Worm (Caenorhabditis elegans) whole organism, late embryonic: ENCODE results near the gene F31D4.5.

Source experiments
- C08G9.2 ChIP-seq: sonication (generic microtip); optimal IDR thresholded peaks from 2 replicates; lab custom pipeline; 2016; ENCODE audit warnings: mild to moderate bottlenecking, missing genetic modification characterization, moderate library complexity, missing compliant biosample characterization
- C38D4.7 ChIP-seq: fragments of 200-800 bp; sonication (Bioruptor generic); optimal IDR thresholded peaks from 2 replicates; lab custom pipeline; 2018; ENCODE audit warnings: mild to moderate bottlenecking, missing genetic modification characterization, moderate library complexity, missing compliant biosample characterization
- F13H6.1 ChIP-seq: sonication (generic microtip); optimal IDR thresholded peaks from 2 replicates; lab custom pipeline; 2016; ENCODE audit warnings: missing genetic modification characterization, missing compliant biosample characterization
- K02D7.2 ChIP-seq: sonication (generic microtip); optimal IDR thresholded peaks from 2 replicates; lab custom pipeline; 2017; ENCODE audit warnings: mild to moderate bottlenecking, missing genetic modification characterization, missing compliant biosample characterization
- T23F11.4 ChIP-seq: fragments of 200-800 bp; sonication (Bioruptor generic); optimal IDR thresholded peaks from 2 replicates; lab custom pipeline; 2018; ENCODE audit warnings: mild to moderate bottlenecking, missing genetic modification characterization, missing compliant biosample characterization
- Y22D7AL.16 ChIP-seq: sonication (generic microtip); optimal IDR thresholded peaks from 2 replicates; lab custom pipeline; 2016; ENCODE audit warnings: missing genetic modification characterization, missing compliant biosample characterization
- ahr-1 ChIP-seq: sonication (generic microtip); optimal IDR thresholded peaks from 2 replicates; lab custom pipeline; 2016; ENCODE audit warnings: missing genetic modification characterization, missing compliant biosample characterization
- ceh-14 ChIP-seq: sonication (generic microtip); optimal IDR thresholded peaks from 2 replicates; lab custom pipeline; 2016; ENCODE audit warnings: missing genotype, missing genetic modification characterization, missing compliant biosample characterization
- ceh-18 ChIP-seq: sonication (generic microtip); optimal IDR thresholded peaks from 2 replicates; lab custom pipeline; 2016; ENCODE audit warnings: missing genetic modification characterization, missing compliant biosample characterization
- ceh-22 ChIP-seq: sonication (generic microtip); optimal IDR thresholded peaks from 2 replicates; lab custom pipeline; 2017; ENCODE audit warnings: missing biosample characterization, missing genetic modification characterization
- ceh-24 ChIP-seq: sonication (generic microtip); optimal IDR thresholded peaks from 2 replicates; lab custom pipeline; 2016; ENCODE audit warnings: mild to moderate bottlenecking, missing genetic modification characterization, missing compliant biosample characterization
- ceh-31 ChIP-seq: sonication (generic microtip); optimal IDR thresholded peaks from 2 replicates; lab custom pipeline; 2016; ENCODE audit warnings: missing genetic modification characterization, missing compliant biosample characterization
- ceh-45 ChIP-seq: fragments of 200-800 bp; sonication (Bioruptor generic); IDR thresholded peaks from 2 replicates; pipeline ENCODE4 v1.3.6; 2022; ENCODE audit warnings: missing genetic modification reagents, missing genetic modification characterization, missing compliant biosample characterization
- ceh-48 ChIP-seq: sonication (generic microtip); optimal IDR thresholded peaks from 2 replicates; lab custom pipeline; 2016; ENCODE audit warnings: missing genetic modification characterization, inconsistent platforms, missing compliant biosample characterization
- ceh-9 ChIP-seq: sonication (generic microtip); optimal IDR thresholded peaks from 2 replicates; lab custom pipeline; 2016; ENCODE audit warnings: mild to moderate bottlenecking, missing genetic modification characterization, inconsistent platforms, missing compliant biosample characterization
- dve-1 ChIP-seq: sonication (generic microtip); optimal IDR thresholded peaks from 2 replicates; lab custom pipeline; 2017; ENCODE audit warnings: antibody characterized with exemption, mild to moderate bottlenecking, missing genetic modification characterization, missing compliant biosample characterization
- elt-2 ChIP-seq: sonication (generic microtip); optimal IDR thresholded peaks from 2 replicates; lab custom pipeline; 2016; ENCODE audit warnings: missing genetic modification reagents, missing genetic modification characterization, missing compliant biosample characterization
- ets-4 ChIP-seq: sonication (generic microtip); optimal IDR thresholded peaks from 2 replicates; lab custom pipeline; 2016; ENCODE audit warnings: missing genetic modification characterization, missing compliant biosample characterization
- fkh-6 ChIP-seq: sonication (generic microtip); optimal IDR thresholded peaks from 2 replicates; lab custom pipeline; 2016; ENCODE audit warnings: missing genetic modification characterization, missing compliant biosample characterization
- gmeb-2 ChIP-seq: sonication (generic microtip); optimal IDR thresholded peaks from 2 replicates; lab custom pipeline; 2016; ENCODE audit warnings: missing genetic modification characterization, inconsistent platforms, missing compliant biosample characterization
- hlh-13 ChIP-seq: fragments of 200-800 bp; sonication (Bioruptor generic); optimal IDR thresholded peaks from 2 replicates; lab custom pipeline; 2018; ENCODE audit warnings: mild to moderate bottlenecking, missing genetic modification characterization, missing compliant biosample characterization
- hlh-30 ChIP-seq: sonication (generic microtip); optimal IDR thresholded peaks from 2 replicates; lab custom pipeline; 2017; ENCODE audit warnings: antibody characterized with exemption, missing genetic modification characterization, missing compliant biosample characterization; ENCODE audit not compliant: insufficient read depth
- hlh-6 ChIP-seq: sonication (generic microtip); optimal IDR thresholded peaks from 2 replicates; lab custom pipeline; 2016; ENCODE audit warnings: missing genotype, missing genetic modification characterization, missing compliant biosample characterization
- hlh-8 ChIP-seq: sonication (generic microtip); optimal IDR thresholded peaks from 2 replicates; lab custom pipeline; 2016; ENCODE audit warnings: missing genotype, missing genetic modification characterization, missing compliant biosample characterization
- lim-6 ChIP-seq: sonication (generic microtip); optimal IDR thresholded peaks from 2 replicates; lab custom pipeline; 2016; ENCODE audit warnings: missing genetic modification characterization, missing compliant biosample characterization
- madf-2 ChIP-seq: sonication (generic microtip); optimal IDR thresholded peaks from 2 replicates; lab custom pipeline; 2017; ENCODE audit warnings: missing genetic modification characterization, missing compliant biosample characterization
- nfya-1 ChIP-seq: sonication (generic microtip); optimal IDR thresholded peaks from 2 replicates; lab custom pipeline; 2017; ENCODE audit warnings: missing genetic modification characterization, mild to moderate bottlenecking, missing compliant biosample characterization, antibody characterized with exemption, moderate library complexity
- nhr-232 ChIP-seq: sonication (generic microtip); optimal IDR thresholded peaks from 2 replicates; lab custom pipeline; 2016; ENCODE audit warnings: missing genetic modification characterization, missing compliant biosample characterization
- npax-4 ChIP-seq: sonication (generic microtip); optimal IDR thresholded peaks from 2 replicates; lab custom pipeline; 2016; ENCODE audit warnings: missing genetic modification characterization, missing compliant biosample characterization
- pat-9 ChIP-seq: fragments of 200-800 bp; sonication (Bioruptor generic); optimal IDR thresholded peaks from 2 replicates; lab custom pipeline; 2018; ENCODE audit warnings: mild to moderate bottlenecking, missing genetic modification characterization, moderate library complexity, missing compliant biosample characterization
- pax-1 ChIP-seq: fragments of 150-350 bp; optimal IDR thresholded peaks from 2 replicates; lab custom pipeline; 2014; ENCODE audit warnings: missing biosample characterization, missing genetic modification characterization
- pha-2 ChIP-seq: sonication (generic microtip); optimal IDR thresholded peaks from 2 replicates; lab custom pipeline; 2017; ENCODE audit warnings: mild to moderate bottlenecking, missing genetic modification characterization, missing compliant biosample characterization
- pha-4 ChIP-seq: fragments of 150-350 bp; optimal IDR thresholded peaks from 2 replicates; lab custom pipeline; 2018; ENCODE audit warnings: missing biosample characterization, missing genetic modification reagents, missing genetic modification characterization
- ref-2 ChIP-seq: sonication (generic microtip); optimal IDR thresholded peaks from 2 replicates; lab custom pipeline; 2016; ENCODE audit warnings: missing genetic modification characterization, missing compliant biosample characterization
- rnt-1 ChIP-seq: sonication (generic microtip); optimal IDR thresholded peaks from 2 replicates; lab custom pipeline; 2016; ENCODE audit warnings: missing genetic modification characterization, missing compliant biosample characterization
- sox-4 ChIP-seq: sonication (generic microtip); optimal IDR thresholded peaks from 2 replicates; lab custom pipeline; 2017; ENCODE audit warnings: mild to moderate bottlenecking, missing genetic modification characterization, inconsistent platforms, missing compliant biosample characterization
- syd-9 ChIP-seq: sonication (generic microtip); optimal IDR thresholded peaks from 2 replicates; lab custom pipeline; 2016; ENCODE audit warnings: mild to moderate bottlenecking, missing genetic modification characterization, moderate library complexity, missing compliant biosample characterization
- tbx-2 ChIP-seq: sonication (generic microtip); optimal IDR thresholded peaks from 2 replicates; lab custom pipeline; 2016; ENCODE audit warnings: missing genetic modification characterization, missing compliant biosample characterization
- ttx-3 ChIP-seq: sonication (generic microtip); optimal IDR thresholded peaks from 2 replicates; lab custom pipeline; 2016; ENCODE audit warnings: missing genetic modification reagents, missing genetic modification characterization, missing compliant biosample characterization
- unc-42 ChIP-seq: sonication (generic microtip); optimal IDR thresholded peaks from 2 replicates; lab custom pipeline; 2016; ENCODE audit warnings: missing genotype, missing genetic modification characterization, missing compliant biosample characterization
- unc-55 ChIP-seq: sonication (generic microtip); optimal IDR thresholded peaks from 2 replicates; lab custom pipeline; 2017; ENCODE audit warnings: missing biosample characterization, missing genetic modification reagents, missing genetic modification characterization
- unc-86 ChIP-seq: sonication (generic microtip); optimal IDR thresholded peaks from 2 replicates; lab custom pipeline; 2016; ENCODE audit warnings: missing genetic modification characterization, missing compliant biosample characterization
- ztf-16 ChIP-seq: sonication (generic microtip); optimal IDR thresholded peaks from 2 replicates; lab custom pipeline; 2017; ENCODE audit warnings: missing genetic modification characterization, missing compliant biosample characterization

F31D4.5 gene

ce11 chrV:20824962-20825609 is 28.8 kb upstream of the F31D4.5 start, which contains the start of the genes gcy-22 and grl-14:
TSS of gene gcy-22 (minus strand) at chrV:20825062.
TSS of gene grl-14 (plus strand) at chrV:20825559.
- TF ChIP-seq pha-4 (tag; lab: Kevin White, UChicago) (no peak), ahr-1 (tag; lab: Kevin White, UChicago) (no peak), C08G9.2 (tag; lab: Kevin White, UChicago) (no peak), npax-4 (tag; lab: Kevin White, UChicago) (no peak), ceh-14 (no peak), ttx-3 (tag; lab: Kevin White, UChicago) (no peak), ets-4 (tag; lab: Kevin White, UChicago) (no peak), hlh-8 (tag; lab: Kevin White, UChicago) (no peak), F13H6.1 (tag; lab: Kevin White, UChicago) (no peak), ztf-16 (tag; lab: Kevin White, UChicago) (no peak), C38D4.7 (GFP tag; lab: Kevin White, UChicago) (no peak), T23F11.4 (no peak), dve-1 (tag; lab: Kevin White, UChicago) (no peak), unc-86 (tag; lab: Kevin White, UChicago) (no peak), unc-42 (no peak), syd-9 (tag; lab: Kevin White, UChicago) (no peak)
- TF ChIP-seq, all 69 proteins: peak for 0

ce11 chrV:20826618-20827017 is 27.3 kb upstream of the F31D4.5 start:
- TF ChIP-seq nhr-232 (tag; lab: Kevin White, UChicago) (no peak), ceh-45 (GFP tag; lab: Robert Waterston, UW) (no peak), pha-2 (tag; lab: Kevin White, UChicago) (no peak)

ce11 chrV:20828820-20829219 is 25.1 kb upstream of the F31D4.5 start, which contains the start of gene sbt-1:
TSS of gene sbt-1 (minus strand) at chrV:20828881.
- TF ChIP-seq C08G9.2 (tag; lab: Kevin White, UChicago) (no peak), T23F11.4 (no peak), Y22D7AL.16 (tag; lab: Kevin White, UChicago) (no peak), sox-4 (tag; lab: Kevin White, UChicago) (no peak), gmeb-2 (tag; lab: Kevin White, UChicago) (no peak), K02D7.2 (tag; lab: Kevin White, UChicago) (no peak), pax-1 (tag; lab: Kevin White, UChicago) (no peak), ceh-22 (tag; lab: Kevin White, UChicago) (no peak), ceh-31 (peak; percentile 69), ceh-18 (tag; lab: Kevin White, UChicago) (peak; percentile 7), nfya-1 (tag; lab: Kevin White, UChicago) (peak; percentile 68), pat-9 (tag; lab: Kevin White, UChicago) (no peak), tbx-2 (tag; lab: Kevin White, UChicago) (peak; percentile 30), madf-2 (tag; lab: Kevin White, UChicago) (no peak), ztf-16 (tag; lab: Kevin White, UChicago) (no peak), hlh-13 (GFP tag; lab: Kevin White, UChicago) (no peak), hlh-6 (no peak), rnt-1 (tag; lab: Kevin White, UChicago) (no peak), ceh-9 (tag; lab: Kevin White, UChicago) (no peak), lim-6 (tag; lab: Kevin White, UChicago) (no peak), hlh-30 (tag; lab: Kevin White, UChicago) (peak; percentile 63), unc-42 (peak; percentile 56), ref-2 (no peak), pha-4 (tag; lab: Kevin White, UChicago) (no peak), fkh-6 (tag; lab: Kevin White, UChicago) (no peak), ceh-24 (no peak), elt-2 (tag; lab: Kevin White, UChicago) (no peak), unc-55 (GFP tag; lab: Kevin White, UChicago) (peak; percentile 68), ceh-48 (tag; lab: Kevin White, UChicago) (peak; percentile 96)
- TF ChIP-seq, all 69 proteins: peak for 8
